Fruit fly (Drosophila melanogaster) whole organism, pupa: ENCODE data around the gene PGRP-LA.

Experiments used
- CG10348 ChIP-seq: fragments of 200-800 bp; sonication (Bioruptor generic); IDR thresholded peaks from 2 replicates; pipeline ENCODE4 v1.3.6; 2022; ENCODE audit warnings: missing biosample characterization, missing genetic modification characterization
- CG12605 ChIP-seq: fragments of 200-800 bp; sonication (Bioruptor generic); IDR thresholded peaks from 2 replicates; pipeline ENCODE4 v1.3.6; 2022; ENCODE audit warnings: missing biosample characterization, missing genetic modification characterization
- CG13204 ChIP-seq: fragments of 200-800 bp; sonication (Bioruptor generic); optimal IDR thresholded peaks from 2 replicates; lab custom pipeline; 2018; ENCODE audit warnings: missing biosample characterization, mild to moderate bottlenecking, missing genetic modification characterization, moderate library complexity
- CG14655 ChIP-seq: fragments of 200-800 bp; sonication (Bioruptor generic); optimal IDR thresholded peaks from 3 replicates; lab custom pipeline; 2017; ENCODE audit warnings: mild to moderate bottlenecking, missing biosample characterization, missing genetic modification reagents, missing genetic modification characterization
- CG15710 ChIP-seq: fragments of 200-800 bp; sonication (Bioruptor generic); optimal IDR thresholded peaks from 2 replicates; lab custom pipeline; 2018; ENCODE audit warnings: missing biosample characterization, mild to moderate bottlenecking, missing genetic modification characterization, moderate library complexity
- CG17806 ChIP-seq: fragments of 200-800 bp; sonication (Bioruptor generic); optimal IDR thresholded peaks from 2 replicates; lab custom pipeline; 2018; ENCODE audit warnings: missing biosample characterization, mild to moderate bottlenecking, missing genetic modification characterization, moderate library complexity
- CG32121 ChIP-seq: fragments of 200-800 bp; sonication (Bioruptor generic); IDR thresholded peaks from 2 replicates; pipeline ENCODE4 v1.3.6; 2022; ENCODE audit warnings: missing biosample characterization, missing genetic modification characterization
- CG34367 ChIP-seq: fragments of 200-800 bp; sonication (Bioruptor generic); optimal IDR thresholded peaks from 2 replicates; lab custom pipeline; 2018; ENCODE audit warnings: missing biosample characterization, mild to moderate bottlenecking, missing genetic modification characterization
- CG4496 ChIP-seq: fragments of 200-800 bp; sonication (Bioruptor generic); IDR thresholded peaks from 3 replicates; pipeline ENCODE4 v1.3.6; 2022; ENCODE audit warnings: missing biosample characterization, missing genetic modification characterization
- CG8159 ChIP-seq: fragments of 200-800 bp; sonication (Bioruptor generic); optimal IDR thresholded peaks from 3 replicates; lab custom pipeline; 2018; ENCODE audit warnings: missing biosample characterization, mild to moderate bottlenecking, missing genetic modification characterization, moderate library complexity
- CG8301 ChIP-seq: fragments of 200-800 bp; sonication (Bioruptor generic); optimal IDR thresholded peaks from 2 replicates; lab custom pipeline; 2018; ENCODE audit warnings: missing biosample characterization, mild to moderate bottlenecking, missing genetic modification characterization
- CG9948 ChIP-seq: fragments of 200-800 bp; sonication (Bioruptor generic); optimal IDR thresholded peaks from 2 replicates; lab custom pipeline; 2018; ENCODE audit warnings: missing biosample characterization, mild to moderate bottlenecking, missing genetic modification characterization, moderate library complexity
- D1 ChIP-seq: fragments of 200-800 bp; sonication (Bioruptor generic); optimal IDR thresholded peaks from 2 replicates; lab custom pipeline; 2018; ENCODE audit warnings: missing biosample characterization, mild to moderate bottlenecking, missing genetic modification characterization, moderate library complexity
- EcR ChIP-seq: fragments of 200-800 bp; sonication (Bioruptor generic); optimal IDR thresholded peaks from 3 replicates; lab custom pipeline; 2019; ENCODE audit warnings: missing biosample characterization, missing genetic modification characterization, mild to moderate bottlenecking, moderate library complexity, missing genetic modification reagents
- Ets98B ChIP-seq: fragments of 200-800 bp; sonication (Bioruptor generic); IDR thresholded peaks from 2 replicates; pipeline ENCODE4 v1.3.6; 2022; ENCODE audit warnings: missing biosample characterization, missing genetic modification characterization
- Pif1A ChIP-seq: fragments of 200-800 bp; sonication (Bioruptor generic); optimal IDR thresholded peaks from 3 replicates; lab custom pipeline; 2016; ENCODE audit warnings: missing biosample characterization, missing genetic modification characterization
- Pif1B ChIP-seq: fragments of 200-800 bp; sonication (Bioruptor generic); optimal IDR thresholded peaks from 3 replicates; lab custom pipeline; 2016; ENCODE audit warnings: missing biosample characterization, missing genetic modification characterization
- Snoo ChIP-seq: fragments of 200-800 bp; sonication (Bioruptor generic); optimal IDR thresholded peaks from 3 replicates; lab custom pipeline; 2017; ENCODE audit warnings: missing biosample characterization, mild to moderate bottlenecking, missing genetic modification characterization, inconsistent platforms
- fd96Ca ChIP-seq: fragments of 200-800 bp; sonication (Bioruptor generic); IDR thresholded peaks from 3 replicates; pipeline ENCODE4 v1.3.6; 2022; ENCODE audit warnings: missing biosample characterization, missing genetic modification characterization
- gl ChIP-seq: fragments of 200-800 bp; sonication (Bioruptor generic); optimal IDR thresholded peaks from 2 replicates; lab custom pipeline; 2018; ENCODE audit warnings: missing biosample characterization, mild to moderate bottlenecking, missing genetic modification characterization
- rn ChIP-seq: fragments of 200-800 bp; sonication (Bioruptor generic); IDR thresholded peaks from 2 replicates; pipeline ENCODE4 v1.3.6; 2022; ENCODE audit warnings: missing biosample characterization, missing genetic modification characterization

PGRP-LA gene

dm6 chr3L:9356138-9356753 lies 22.1 kb downstream of the PGRP-LA start:
- TF ChIP-seq CG12605 (GFP tag; lab: Robert Waterston, UW) (no peak), EcR (GFP tag; lab: Kevin White, UChicago) (peak; percentile 65)

dm6 chr3L:9357830-9358712 lies 23.9 kb downstream of the PGRP-LA start:
- peak; percentile 53 for TF ChIP-seq Ets98B (GFP tag; lab: Robert Waterston, UW)
- TF ChIP-seq CG15710 (tag; lab: Kevin White, UChicago), result peak; percentile 52
- TF ChIP-seq Pif1A (GFP tag; lab: Kevin White, UChicago), result peak; percentile 18
- TF ChIP-seq CG34367 (tag; lab: Kevin White, UChicago), result peak; percentile 21
- TF ChIP-seq CG12605 (GFP tag; lab: Robert Waterston, UW), result peak; percentile 72
- TF ChIP-seq gl (tag; lab: Kevin White, UChicago), result peak; percentile 75
- TF ChIP-seq D1 (tag; lab: Kevin White, UChicago), result no peak
- TF ChIP-seq Pif1B (GFP tag; lab: Kevin White, UChicago), result peak; percentile 51
- peak; percentile 65 for TF ChIP-seq CG4496 (GFP tag; lab: Robert Waterston, UW)
- TF ChIP-seq CG8301 (tag; lab: Kevin White, UChicago), result peak; percentile 30
- TF ChIP-seq fd96Ca (GFP tag; lab: Robert Waterston, UW), result no peak
- no peak for TF ChIP-seq EcR (GFP tag; lab: Kevin White, UChicago)
- TF ChIP-seq CG8159 (tag; lab: Kevin White, UChicago), result peak; percentile 31
- TF ChIP-seq CG9948 (tag; lab: Kevin White, UChicago), result peak; percentile 11
- TF ChIP-seq rn (GFP tag; lab: Robert Waterston, UW), result no peak
- peak; percentile 51; the same call in 1 of the 2 replicates for TF ChIP-seq CG32121 (GFP tag; lab: Robert Waterston, UW)
- TF ChIP-seq CG14655 (GFP tag; lab: Kevin White, UChicago), result peak; percentile 71
- TF ChIP-seq CG17806 (tag; lab: Kevin White, UChicago), result peak; percentile 31
- TF ChIP-seq, all 21 proteins: peak for 14

dm6 chr3L:9358713-9359040 lies 24.5 kb downstream of the PGRP-LA start, which contains the start of the genes UGP and Svip:
UGP (minus strand) TSS chr3L:9358935.
Svip (plus strand) TSS chr3L:9358999.
- TF ChIP-seq CG9948 (tag; lab: Kevin White, UChicago), result no peak
- TF ChIP-seq Ets98B (GFP tag; lab: Robert Waterston, UW), result peak; percentile 68
- peak; percentile 27 for TF ChIP-seq Pif1A (GFP tag; lab: Kevin White, UChicago)
- no peak for TF ChIP-seq CG8159 (tag; lab: Kevin White, UChicago)
- TF ChIP-seq Snoo, result no peak
- no peak for TF ChIP-seq EcR (GFP tag; lab: Kevin White, UChicago)
- peak; percentile 55; the same call in 1 of the 2 replicates for TF ChIP-seq CG12605 (GFP tag; lab: Robert Waterston, UW)
- peak; percentile 3 for TF ChIP-seq CG15710 (tag; lab: Kevin White, UChicago)
- no peak for TF ChIP-seq D1 (tag; lab: Kevin White, UChicago)
- no peak for TF ChIP-seq CG34367 (tag; lab: Kevin White, UChicago)
- no peak for TF ChIP-seq CG10348 (GFP tag; lab: Robert Waterston, UW)
- TF ChIP-seq fd96Ca (GFP tag; lab: Robert Waterston, UW), result peak; percentile 73
- TF ChIP-seq CG13204 (GFP tag; lab: Kevin White, UChicago), result no peak
- no peak for TF ChIP-seq rn (GFP tag; lab: Robert Waterston, UW)
- peak; percentile 56 for TF ChIP-seq CG32121 (GFP tag; lab: Robert Waterston, UW)
- peak; percentile 68; the same call in 2 of the 3 replicates for TF ChIP-seq CG4496 (GFP tag; lab: Robert Waterston, UW)
- TF ChIP-seq CG14655 (GFP tag; lab: Kevin White, UChicago), result no peak
- TF ChIP-seq CG8301 (tag; lab: Kevin White, UChicago), result peak; percentile 17
- peak; percentile 4 for TF ChIP-seq CG17806 (tag; lab: Kevin White, UChicago)
- TF ChIP-seq Pif1B (GFP tag; lab: Kevin White, UChicago), result peak; percentile 47
- TF ChIP-seq gl (tag; lab: Kevin White, UChicago), result peak; percentile 21

dm6 chr3L:9360217-9360692 lies 26.1 kb downstream of the PGRP-LA start, which contains the start of gene Pdxk:
Pdxk (plus strand) TSS chr3L:9360316.
- no peak for TF ChIP-seq CG8159 (tag; lab: Kevin White, UChicago)
- peak; percentile 28; the same call in 1 of the 3 replicates for TF ChIP-seq CG4496 (GFP tag; lab: Robert Waterston, UW)
- no peak for TF ChIP-seq CG17806 (tag; lab: Kevin White, UChicago)
- TF ChIP-seq CG34367 (tag; lab: Kevin White, UChicago), result no peak
- TF ChIP-seq CG13204 (GFP tag; lab: Kevin White, UChicago), result peak; percentile 13
- TF ChIP-seq CG8301 (tag; lab: Kevin White, UChicago), result no peak
- peak; percentile 66 for TF ChIP-seq EcR (GFP tag; lab: Kevin White, UChicago)
- TF ChIP-seq CG14655 (GFP tag; lab: Kevin White, UChicago), result no peak
- TF ChIP-seq CG12605 (GFP tag; lab: Robert Waterston, UW), result no peak
- peak; percentile 38 for TF ChIP-seq gl (tag; lab: Kevin White, UChicago)
- TF ChIP-seq CG15710 (tag; lab: Kevin White, UChicago), result no peak
- TF ChIP-seq Pif1B (GFP tag; lab: Kevin White, UChicago), result no peak
- no peak for TF ChIP-seq D1 (tag; lab: Kevin White, UChicago)
- TF ChIP-seq Snoo, result peak; percentile 2
- no peak for TF ChIP-seq rn (GFP tag; lab: Robert Waterston, UW)
- TF ChIP-seq CG10348 (GFP tag; lab: Robert Waterston, UW), result no peak
- TF ChIP-seq CG32121 (GFP tag; lab: Robert Waterston, UW), result 0 out of 2 replicates have a peak, but pooled peaks have one; percentile 31
- TF ChIP-seq Pif1A (GFP tag; lab: Kevin White, UChicago), result no peak
- no peak for TF ChIP-seq CG9948 (tag; lab: Kevin White, UChicago)
- peak; percentile 26; the same call in 1 of the 2 replicates for TF ChIP-seq Ets98B (GFP tag; lab: Robert Waterston, UW)
- TF ChIP-seq fd96Ca (GFP tag; lab: Robert Waterston, UW), result no peak
